Fruit fly (Drosophila melanogaster) whole organism: ENCODE measurements around the gene CG10591.

ENCODE experiments used
- CG8478 ChIP-seq: fragments of >200 bp; optimal IDR thresholded peaks from 2 replicates; lab custom pipeline; 2018; ENCODE audit warnings: inconsistent platforms
- EcR ChIP-seq, 2 experiments: fragments of >200 bp; optimal IDR thresholded peaks; 2 replicates each; lab custom pipeline; 2017; ENCODE audit warnings: missing biosample characterization in 2 of 2, missing genetic modification characterization in 2 of 2, missing genetic modification reagents in 2 of 2
- pan ChIP-seq: fragments of >200 bp; optimal IDR thresholded peaks from 2 replicates; lab custom pipeline; 2017
- psq ChIP-seq: fragments of >200 bp; optimal IDR thresholded peaks from 2 replicates; lab custom pipeline; 2017
- usp ChIP-seq: fragments of >200 bp; optimal IDR thresholded peaks from 2 replicates; lab custom pipeline; 2017; ENCODE audit warnings: missing biosample characterization, missing genetic modification characterization, mixed read lengths

dm6 chr3L:5637477-5637876, 38.0 kb upstream of the CG10591 start:
- TF ChIP-seq CG8478 (lab: Kevin White, UChicago) (no peak), psq (no peak), usp (GFP tag; lab: Kevin White, UChicago) (no peak), EcR (GFP tag; optimal IDR thresholded peaks at IDR 0.05; lab: Kevin White, UChicago) (no peak), pan (lab: Kevin White, UChicago) (no peak)
